Worm (Caenorhabditis elegans): ENCODE measurements around the gene M01B2.10.
A peak's percentile ranks its signal among the peaks of the same experiment; 100 is the strongest.
"Not testable (repeated sequence)": the region's sequence is repeated elsewhere in the genome, so short reads cannot be mapped to it uniquely, and the experiment has no call there.

Gene M01B2.10

DNA sequence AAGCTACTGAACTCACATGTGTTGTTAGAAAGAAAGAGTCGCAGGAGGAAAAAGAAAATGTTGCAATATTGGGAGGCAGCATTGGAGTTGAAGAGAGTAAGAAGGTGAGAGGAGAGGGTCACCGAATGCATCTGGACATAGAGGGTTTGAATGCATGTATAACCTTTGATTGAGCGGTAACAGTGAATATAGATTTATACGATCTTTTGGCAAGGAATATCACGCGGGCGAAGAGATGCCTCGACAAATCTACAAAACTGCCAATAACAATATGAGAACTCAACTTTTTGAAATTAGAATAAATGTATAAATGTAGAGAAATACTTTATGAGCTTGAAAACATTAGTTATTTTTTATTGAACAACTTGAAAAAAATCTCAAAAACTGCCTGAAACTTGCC, at the start of gene M01B2.10:
Gene M01B2.10 (minus strand): TSS at position 101 of the 400 bp plus-strand sequence.
- not testable (repeated sequence) for TF ChIP-seq med-1 (GFP tag; optimal IDR thresholded peaks at IDR 0.05; ENCODE audit: insufficient read depth); T22C8.4 (GFP tag; IDR thresholded peaks at IDR 0.05); ztf-29 (GFP tag; IDR thresholded peaks at IDR 0.05)

DNA sequence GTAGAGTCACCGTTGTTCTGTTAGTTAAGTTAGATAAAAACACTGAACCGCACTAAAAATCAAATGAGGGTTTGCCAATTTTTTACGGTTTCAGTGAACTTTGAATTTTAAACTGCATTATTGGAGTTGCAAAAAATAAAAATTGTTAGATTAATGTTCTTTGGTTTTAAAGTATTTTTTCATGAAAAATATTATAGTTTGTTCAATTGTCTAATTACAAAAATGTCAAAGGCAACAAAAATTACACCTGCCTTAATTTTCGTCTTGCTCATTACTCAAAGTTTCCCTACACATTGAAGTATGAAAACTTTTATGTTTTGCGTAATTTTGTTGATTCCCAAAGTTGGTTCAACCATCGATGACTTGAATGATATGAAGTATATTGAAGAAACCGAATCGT, 48.5 kb upstream of the M01B2.10 start, which contains the start of gene irld-62:
Gene irld-62 (plus strand): TSS at position 301 of the 400 bp plus-strand sequence.
- TF ChIP-seq ztf-29 (GFP tag; IDR thresholded peaks at IDR 0.05), result no peak
- TF ChIP-seq T22C8.4 (GFP tag; IDR thresholded peaks at IDR 0.05), result no peak
- TF ChIP-seq cog-1 (tag; optimal IDR thresholded peaks at IDR 0.05), result no peak
- no peak for TF ChIP-seq med-1 (GFP tag; optimal IDR thresholded peaks at IDR 0.05; ENCODE audit: insufficient read depth)
- no peak for TF ChIP-seq ztf-23 (GFP tag; IDR thresholded peaks at IDR 0.05)
- no peak for TF ChIP-seq tab-1 (GFP tag; IDR thresholded peaks at IDR 0.05)
- TF ChIP-seq ref-1 (GFP tag; conservative IDR thresholded peaks at IDR 0.05), result no peak

DNA sequence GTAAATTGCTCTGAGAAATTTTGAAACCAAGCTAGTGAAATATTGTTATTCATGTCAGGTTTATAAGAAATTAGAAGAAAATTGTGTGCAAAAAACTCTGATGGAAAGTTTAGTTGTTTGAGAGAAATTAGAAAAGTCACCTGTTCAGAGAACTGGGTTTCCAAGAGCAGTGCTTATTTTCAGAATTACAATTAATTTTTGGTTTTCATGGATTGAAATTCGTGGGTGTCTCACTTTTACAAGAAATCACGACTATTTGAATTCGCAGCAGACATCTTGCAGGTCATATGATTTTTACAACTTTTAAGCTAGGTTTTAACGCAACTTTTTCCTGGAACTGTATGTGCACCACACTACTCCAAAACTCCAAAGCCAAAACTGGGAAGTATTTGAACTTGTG, 46.8 kb upstream of the M01B2.10 start, which contains the start of gene srz-10:
Gene srz-10 (minus strand): TSS at position 88 of the 400 bp plus-strand sequence.
- TF ChIP-seq ztf-29 (GFP tag; IDR thresholded peaks at IDR 0.05) (no peak), ztf-23 (GFP tag; IDR thresholded peaks at IDR 0.05) (no peak), tab-1 (GFP tag; IDR thresholded peaks at IDR 0.05) (no peak), ref-1 (GFP tag; conservative IDR thresholded peaks at IDR 0.05) (no peak), T22C8.4 (GFP tag; IDR thresholded peaks at IDR 0.05) (no peak), med-1 (GFP tag; optimal IDR thresholded peaks at IDR 0.05; ENCODE audit: insufficient read depth) (no peak), cog-1 (tag; optimal IDR thresholded peaks at IDR 0.05) (no peak), klf-2 (GFP tag; conservative IDR thresholded peaks at IDR 0.05) (no peak), flt-1 (GFP tag; IDR thresholded peaks at IDR 0.05) (no peak)

DNA sequence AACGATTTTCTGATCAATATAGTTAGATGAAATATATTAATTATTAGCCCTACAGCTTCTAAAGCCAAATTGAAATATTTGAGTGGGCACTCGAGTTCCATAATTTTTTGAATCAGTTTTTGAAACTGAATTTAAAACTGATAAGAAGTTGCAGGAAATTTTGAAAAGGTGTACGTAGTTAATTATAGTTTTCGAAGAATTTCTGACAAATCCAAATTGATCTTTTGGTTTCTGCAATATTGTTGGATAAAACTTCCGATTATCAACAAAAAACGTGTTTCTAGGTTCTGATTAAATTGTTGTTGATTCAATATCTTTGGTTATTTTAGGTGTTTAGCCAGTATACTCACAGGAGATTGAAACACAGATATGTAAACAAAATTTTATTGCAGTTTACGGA, 44.5 kb upstream of the M01B2.10 start, which contains the start of gene T26H8.4:
Gene T26H8.4 (minus strand): TSS at position 101 of the 400 bp plus-strand sequence.
- TF ChIP-seq klf-2 (GFP tag; conservative IDR thresholded peaks at IDR 0.05), result no peak
- no peak for TF ChIP-seq ref-1 (GFP tag; conservative IDR thresholded peaks at IDR 0.05)
- TF ChIP-seq T22C8.4 (GFP tag; IDR thresholded peaks at IDR 0.05), result no peak
- TF ChIP-seq ztf-23 (GFP tag; IDR thresholded peaks at IDR 0.05), result no peak
- TF ChIP-seq ztf-29 (GFP tag; IDR thresholded peaks at IDR 0.05), result no peak
- TF ChIP-seq cog-1 (tag; optimal IDR thresholded peaks at IDR 0.05), result no peak
- TF ChIP-seq tab-1 (GFP tag; IDR thresholded peaks at IDR 0.05), result no peak
- TF ChIP-seq flt-1 (GFP tag; IDR thresholded peaks at IDR 0.05), result no peak
- TF ChIP-seq med-1 (GFP tag; optimal IDR thresholded peaks at IDR 0.05; ENCODE audit: insufficient read depth), result no peak

DNA sequence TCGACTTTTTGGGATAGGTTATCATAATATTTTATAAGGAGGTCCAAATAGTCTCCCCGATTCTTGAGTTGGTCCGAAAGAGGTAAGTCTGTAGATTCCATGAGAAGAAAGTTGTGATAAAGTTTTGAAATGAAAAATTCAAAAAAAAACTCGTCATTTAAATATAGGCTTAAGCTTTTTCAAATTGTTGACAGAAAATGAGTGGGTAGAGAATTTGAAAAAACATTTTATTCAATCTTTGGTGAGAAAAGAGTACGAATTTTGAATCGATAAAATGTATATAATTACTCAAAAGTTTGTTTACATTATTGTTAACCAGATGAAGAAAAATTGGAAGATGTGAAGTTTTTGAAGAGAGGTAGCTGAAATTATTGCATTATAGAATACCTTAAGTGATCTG, 43.3 kb upstream of the M01B2.10 start, which contains the start of gene T26H8.5:
Gene T26H8.5 (minus strand): TSS at position 101 of the 400 bp plus-strand sequence.
- no peak for TF ChIP-seq ref-1 (GFP tag; conservative IDR thresholded peaks at IDR 0.05)
- TF ChIP-seq klf-2 (GFP tag; conservative IDR thresholded peaks at IDR 0.05), result no peak
- TF ChIP-seq ztf-23 (GFP tag; IDR thresholded peaks at IDR 0.05), result no peak
- TF ChIP-seq flt-1 (GFP tag; IDR thresholded peaks at IDR 0.05), result no peak
- TF ChIP-seq ztf-29 (GFP tag; IDR thresholded peaks at IDR 0.05), result no peak
- TF ChIP-seq cog-1 (tag; optimal IDR thresholded peaks at IDR 0.05), result no peak
- no peak for TF ChIP-seq med-1 (GFP tag; optimal IDR thresholded peaks at IDR 0.05; ENCODE audit: insufficient read depth)
- no peak for TF ChIP-seq T22C8.4 (GFP tag; IDR thresholded peaks at IDR 0.05)
- TF ChIP-seq tab-1 (GFP tag; IDR thresholded peaks at IDR 0.05), result no peak

DNA sequence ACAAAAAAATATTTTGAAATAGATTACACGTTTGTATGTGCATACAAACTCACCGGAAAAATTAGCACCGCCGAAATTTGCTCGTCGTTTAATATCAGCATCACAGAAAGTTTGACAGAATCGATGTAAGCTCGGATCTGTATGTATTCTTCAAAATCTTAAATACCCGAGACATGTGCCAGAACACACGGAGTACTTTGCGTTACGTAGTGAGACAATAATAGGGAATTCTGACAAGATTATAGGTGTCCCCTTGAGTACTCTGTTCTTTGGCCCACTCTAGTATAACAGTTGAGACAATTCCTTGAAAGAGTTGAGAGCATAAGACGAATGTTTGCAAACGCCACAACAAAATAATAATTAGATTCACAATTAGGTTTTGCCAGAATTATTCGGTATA, 41.4 kb upstream of the M01B2.10 start, which contains the start of gene srx-48:
Gene srx-48 (minus strand): TSS at position 101 of the 400 bp plus-strand sequence.
- TF ChIP-seq cog-1 (tag; optimal IDR thresholded peaks at IDR 0.05), result no peak
- TF ChIP-seq T22C8.4 (GFP tag; IDR thresholded peaks at IDR 0.05), result no peak
- no peak for TF ChIP-seq ztf-29 (GFP tag; IDR thresholded peaks at IDR 0.05)
- no peak for TF ChIP-seq tab-1 (GFP tag; IDR thresholded peaks at IDR 0.05)
- no peak for TF ChIP-seq ref-1 (GFP tag; conservative IDR thresholded peaks at IDR 0.05)
- no peak for TF ChIP-seq klf-2 (GFP tag; conservative IDR thresholded peaks at IDR 0.05)
- no peak for TF ChIP-seq med-1 (GFP tag; optimal IDR thresholded peaks at IDR 0.05; ENCODE audit: insufficient read depth)
- no peak for TF ChIP-seq ztf-23 (GFP tag; IDR thresholded peaks at IDR 0.05)
- no peak for TF ChIP-seq flt-1 (GFP tag; IDR thresholded peaks at IDR 0.05)

DNA sequence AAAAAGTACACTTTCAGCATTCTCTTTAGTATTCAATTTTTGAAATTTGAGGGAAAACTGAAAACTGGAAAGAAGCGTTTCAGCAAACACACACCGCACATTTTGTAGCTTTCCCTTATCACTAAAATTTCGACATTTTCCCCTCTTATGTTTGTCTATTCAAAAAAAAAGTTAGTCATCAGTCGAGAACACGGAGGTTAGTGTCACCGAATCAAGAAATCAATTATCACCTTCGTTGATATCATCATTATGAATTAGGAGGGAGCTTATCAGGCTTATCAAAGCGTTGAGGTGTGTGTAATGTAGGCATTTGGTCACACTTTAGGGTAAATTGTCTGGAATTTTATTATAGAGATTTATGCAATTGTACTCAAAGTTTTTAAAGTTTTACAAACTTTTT, 36.4 kb upstream of the M01B2.10 start, which contains the start of gene cpr-3:
Gene cpr-3 (minus strand): TSS at position 104 of the 400 bp plus-strand sequence.
- TF ChIP-seq T22C8.4 (GFP tag; IDR thresholded peaks at IDR 0.05), result no peak
- TF ChIP-seq cog-1 (tag; optimal IDR thresholded peaks at IDR 0.05), result no peak
- TF ChIP-seq ztf-23 (GFP tag; IDR thresholded peaks at IDR 0.05), result no peak
- TF ChIP-seq klf-2 (GFP tag; conservative IDR thresholded peaks at IDR 0.05), result no peak
- TF ChIP-seq tab-1 (GFP tag; IDR thresholded peaks at IDR 0.05), result no peak
- TF ChIP-seq ref-1 (GFP tag; conservative IDR thresholded peaks at IDR 0.05), result no peak
- TF ChIP-seq ztf-29 (GFP tag; IDR thresholded peaks at IDR 0.05), result no peak
- no peak for TF ChIP-seq flt-1 (GFP tag; IDR thresholded peaks at IDR 0.05)

DNA sequence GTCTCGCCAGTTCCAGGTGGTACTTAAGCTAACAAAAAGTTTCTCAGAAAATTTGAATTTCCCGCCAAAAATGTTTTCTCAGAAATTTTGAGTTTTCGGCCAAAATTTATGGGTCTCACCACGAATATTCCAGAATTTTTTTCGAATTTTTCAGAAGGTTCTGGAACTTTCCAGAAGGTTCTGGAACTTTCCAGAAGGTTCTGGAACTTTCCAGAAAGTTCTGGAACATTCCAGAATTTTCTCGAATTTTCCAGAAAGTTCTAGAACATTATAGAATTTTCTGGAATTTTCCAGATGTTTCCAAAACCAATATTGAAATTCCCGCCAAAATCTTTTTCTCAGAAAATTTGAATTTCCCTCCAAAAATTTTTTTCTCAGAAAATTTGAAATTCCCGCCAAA, 33.2 kb upstream of the M01B2.10 start:
- peak; percentile 91; the same call in 1 of the 2 replicates for TF ChIP-seq flt-1 (GFP tag; IDR thresholded peaks at IDR 0.05)

DNA sequence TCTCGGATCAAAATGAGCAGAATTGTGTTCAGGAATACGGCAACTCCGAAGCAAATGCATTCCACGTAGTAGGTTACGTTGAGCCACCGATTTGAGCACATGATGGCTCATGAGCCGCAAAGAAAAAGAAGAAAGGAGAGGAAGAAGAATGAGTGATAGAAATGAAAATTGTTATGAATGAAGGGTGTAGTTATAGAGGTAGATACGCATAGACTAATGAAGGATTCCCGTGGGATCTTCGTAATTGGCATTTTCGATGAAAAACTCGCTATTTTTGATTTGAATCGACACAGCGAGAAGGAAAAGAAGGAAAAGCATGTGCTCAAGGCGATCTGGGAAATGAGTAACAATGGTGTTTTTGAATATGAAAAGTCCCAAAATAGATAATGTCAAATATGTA, 31.6 kb upstream of the M01B2.10 start, which contains the start of gene str-96:
Gene str-96 (minus strand): TSS at position 101 of the 400 bp plus-strand sequence.
- TF ChIP-seq ztf-23 (GFP tag; IDR thresholded peaks at IDR 0.05), result no peak
- TF ChIP-seq klf-2 (GFP tag; conservative IDR thresholded peaks at IDR 0.05), result no peak
- no peak for TF ChIP-seq ztf-29 (GFP tag; IDR thresholded peaks at IDR 0.05)
- TF ChIP-seq cog-1 (tag; optimal IDR thresholded peaks at IDR 0.05), result no peak
- TF ChIP-seq T22C8.4 (GFP tag; IDR thresholded peaks at IDR 0.05), result no peak
- no peak for TF ChIP-seq flt-1 (GFP tag; IDR thresholded peaks at IDR 0.05)
- TF ChIP-seq med-1 (GFP tag; optimal IDR thresholded peaks at IDR 0.05; ENCODE audit: insufficient read depth), result no peak
- no peak for TF ChIP-seq tab-1 (GFP tag; IDR thresholded peaks at IDR 0.05)
- no peak for TF ChIP-seq ref-1 (GFP tag; conservative IDR thresholded peaks at IDR 0.05)

DNA sequence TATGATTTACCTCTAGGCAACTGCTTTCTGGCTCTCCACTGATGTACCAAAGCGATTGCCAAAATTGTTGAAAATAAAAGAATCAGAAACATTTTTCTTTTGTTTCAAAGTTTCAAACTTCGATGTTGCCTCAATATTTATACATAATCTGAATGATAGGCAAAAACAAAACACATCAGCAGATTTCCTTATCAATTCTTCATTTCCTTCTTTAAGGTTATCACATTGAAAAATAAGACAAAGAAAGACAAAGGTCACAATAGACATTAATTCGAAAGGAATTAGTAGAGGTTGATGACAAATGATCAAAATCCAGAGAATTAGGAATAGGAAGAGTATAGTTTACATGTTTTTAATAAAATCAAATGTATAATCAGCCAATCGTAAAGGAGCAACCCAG, 28.8 kb upstream of the M01B2.10 start, which contains the start of gene cyp-34A2:
Gene cyp-34A2 (minus strand): TSS at position 101 of the 400 bp plus-strand sequence.
- no peak for TF ChIP-seq tab-1 (GFP tag; IDR thresholded peaks at IDR 0.05)
- no peak for TF ChIP-seq T22C8.4 (GFP tag; IDR thresholded peaks at IDR 0.05)
- TF ChIP-seq klf-2 (GFP tag; conservative IDR thresholded peaks at IDR 0.05), result no peak
- no peak for TF ChIP-seq flt-1 (GFP tag; IDR thresholded peaks at IDR 0.05)
- no peak for TF ChIP-seq ref-1 (GFP tag; conservative IDR thresholded peaks at IDR 0.05)
